Worm (Caenorhabditis elegans) whole organism, L4/young adult: ENCODE results near the gene delm-1.

Experiments used
- W03F9.2 ChIP-seq: fragments of 150-350 bp; optimal IDR thresholded peaks from 2 replicates; lab custom pipeline; 2014; ENCODE audit warnings: missing biosample characterization, missing genetic modification characterization
- dao-5 ChIP-seq: sonication (generic microtip); optimal IDR thresholded peaks from 2 replicates; lab custom pipeline; 2016; ENCODE audit warnings: missing genotype, missing genetic modification characterization, moderate library complexity, missing compliant biosample characterization
- him-1 ChIP-seq: sonication (generic microtip); optimal IDR thresholded peaks from 2 replicates; lab custom pipeline; 2016; ENCODE audit warnings: missing genotype, missing genetic modification reagents, missing genetic modification characterization, missing compliant biosample characterization

DNA sequence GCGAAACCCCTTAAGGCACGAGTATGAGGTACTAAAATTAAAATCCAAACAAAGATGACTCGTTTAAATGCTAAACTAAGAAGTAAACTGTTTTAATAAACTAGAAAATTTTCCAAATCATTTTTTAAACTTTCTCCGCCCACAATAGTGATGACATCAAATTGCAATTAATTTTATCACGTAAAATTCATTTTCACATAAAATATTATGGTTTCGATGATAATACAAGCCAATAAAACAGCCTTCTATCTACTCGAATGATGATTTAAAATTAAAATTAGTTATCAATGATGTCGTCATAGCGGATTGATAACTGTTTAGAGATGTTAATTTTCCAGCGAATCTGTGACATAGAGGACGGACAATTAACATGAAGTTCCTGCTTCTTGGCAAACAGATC is 30.4 kb upstream of the delm-1 start, which contains the start of gene C07C7.3:
- TF ChIP-seq him-1 (tag; lab: Kevin White, UChicago) = no peak
- TF ChIP-seq dao-5 (tag; lab: Kevin White, UChicago) = no peak
- no peak for TF ChIP-seq W03F9.2 (tag; lab: Kevin White, UChicago)
